Fruit fly (Drosophila melanogaster) whole organism, prepupa: ENCODE results near the gene CG2310.

Source experiments
- Blimp-1 ChIP-seq: fragments of 200-800 bp; sonication (Bioruptor generic); optimal IDR thresholded peaks from 3 replicates; lab custom pipeline; 2017; ENCODE audit warnings: missing biosample characterization, missing genetic modification characterization, mild to moderate bottlenecking, moderate library complexity, missing genetic modification reagents
- CG10631 ChIP-seq: fragments of 200-800 bp; sonication (Bioruptor generic); optimal IDR thresholded peaks from 2 replicates; lab custom pipeline; 2016; ENCODE audit warnings: missing biosample characterization, missing genetic modification characterization
- CG10669 ChIP-seq: fragments of 200-800 bp; sonication (Bioruptor generic); optimal IDR thresholded peaks from 3 replicates; lab custom pipeline; 2018; ENCODE audit warnings: missing biosample characterization, mild to moderate bottlenecking, missing genetic modification characterization, moderate library complexity
- CG11294 ChIP-seq: fragments of 200-800 bp; sonication (Bioruptor generic); IDR thresholded peaks from 2 replicates; pipeline ENCODE4 v1.3.6; 2022; ENCODE audit warnings: missing biosample characterization, missing genetic modification characterization
- CG11762 ChIP-seq: fragments of 200-800 bp; sonication (Bioruptor generic); optimal IDR thresholded peaks from 3 replicates; lab custom pipeline; 2016; ENCODE audit warnings: missing biosample characterization, missing genetic modification characterization; ENCODE audit not compliant: insufficient read depth
- CG11902 ChIP-seq: fragments of 200-800 bp; sonication (Bioruptor generic); optimal IDR thresholded peaks from 3 replicates; lab custom pipeline; 2016; ENCODE audit warnings: missing biosample characterization, missing genetic modification characterization
- CG15336 ChIP-seq: fragments of 200-800 bp; sonication (Bioruptor generic); IDR thresholded peaks from 2 replicates; pipeline ENCODE4 v1.3.6; 2022; ENCODE audit warnings: missing biosample characterization, missing genetic modification characterization
- CG16779 ChIP-seq: fragments of 200-800 bp; sonication (Bioruptor generic); optimal IDR thresholded peaks from 3 replicates; lab custom pipeline; 2017; ENCODE audit warnings: missing biosample characterization, mild to moderate bottlenecking, missing genetic modification characterization
- CG31627 ChIP-seq: fragments of 200-800 bp; sonication (Bioruptor generic); optimal IDR thresholded peaks from 3 replicates; lab custom pipeline; 2016; ENCODE audit warnings: missing biosample characterization, missing genetic modification characterization
- CG32006 ChIP-seq: fragments of 200-800 bp; sonication (Bioruptor generic); optimal IDR thresholded peaks from 3 replicates; lab custom pipeline; 2017; ENCODE audit warnings: missing biosample characterization, mild to moderate bottlenecking, missing genetic modification characterization
- CG34406 ChIP-seq: fragments of 200-800 bp; sonication (Bioruptor generic); optimal IDR thresholded peaks from 3 replicates; lab custom pipeline; 2016; ENCODE audit warnings: missing biosample characterization, missing genetic modification characterization
- CG3919 ChIP-seq: fragments of 200-800 bp; sonication (Bioruptor generic); optimal IDR thresholded peaks from 3 replicates; lab custom pipeline; 2016; ENCODE audit warnings: missing biosample characterization, missing genetic modification characterization
- CG4318 ChIP-seq: fragments of 200-800 bp; sonication (Bioruptor generic); optimal IDR thresholded peaks from 3 replicates; lab custom pipeline; 2017; ENCODE audit warnings: missing biosample characterization, mild to moderate bottlenecking, missing genetic modification characterization
- CG6276 ChIP-seq: fragments of 200-800 bp; sonication (Bioruptor generic); optimal IDR thresholded peaks from 2 replicates; lab custom pipeline; 2017; ENCODE audit warnings: missing biosample characterization, mild to moderate bottlenecking, missing genetic modification characterization
- CG6792 ChIP-seq: fragments of 200-800 bp; sonication (Bioruptor generic); optimal IDR thresholded peaks from 3 replicates; lab custom pipeline; 2016; ENCODE audit warnings: missing biosample characterization, missing genetic modification characterization
- CG6808 ChIP-seq: fragments of 200-800 bp; sonication (Bioruptor generic); optimal IDR thresholded peaks from 3 replicates; lab custom pipeline; 2017; ENCODE audit warnings: missing biosample characterization, missing genetic modification characterization, mild to moderate bottlenecking, moderate library complexity, missing genetic modification reagents
- CG6854 ChIP-seq: fragments of 200-800 bp; sonication (Bioruptor generic); optimal IDR thresholded peaks from 2 replicates; lab custom pipeline; 2017; ENCODE audit warnings: missing biosample characterization, mild to moderate bottlenecking, missing genetic modification characterization
- CG7368 ChIP-seq: fragments of 200-800 bp; sonication (Bioruptor generic); optimal IDR thresholded peaks from 3 replicates; lab custom pipeline; 2016; ENCODE audit warnings: missing biosample characterization, missing genetic modification characterization
- CG8119 ChIP-seq: fragments of 200-800 bp; sonication (Bioruptor generic); IDR thresholded peaks from 3 replicates; pipeline ENCODE4 v1.3.6; 2022; ENCODE audit warnings: missing biosample characterization, missing genetic modification characterization
- CG8319 ChIP-seq: fragments of 200-800 bp; sonication (Bioruptor generic); optimal IDR thresholded peaks from 3 replicates; lab custom pipeline; 2016; ENCODE audit warnings: missing biosample characterization, missing genetic modification characterization
- CG8632 ChIP-seq: fragments of 200-800 bp; sonication (Bioruptor generic); optimal IDR thresholded peaks from 3 replicates; lab custom pipeline; 2016; ENCODE audit warnings: missing biosample characterization, missing genetic modification characterization
- Eip75B ChIP-seq: fragments of 200-800 bp; sonication (Bioruptor generic); optimal IDR thresholded peaks from 3 replicates; lab custom pipeline; 2016; ENCODE audit warnings: missing biosample characterization, missing genetic modification characterization
- Eip78C ChIP-seq: fragments of 200-800 bp; sonication (Bioruptor generic); peaks from one replicate; lab custom pipeline; 2016; ENCODE audit warnings: missing biosample characterization, missing genetic modification characterization
- Eip93F ChIP-seq: fragments of 200-800 bp; sonication (Bioruptor generic); optimal IDR thresholded peaks from 2 replicates; lab custom pipeline; 2016; ENCODE audit warnings: missing biosample characterization, mild to moderate bottlenecking, missing genetic modification characterization
- Ets21C ChIP-seq: fragments of 200-800 bp; sonication (Bioruptor generic); optimal IDR thresholded peaks from 3 replicates; lab custom pipeline; 2016; ENCODE audit warnings: missing biosample characterization, missing genetic modification characterization
- Ets96B ChIP-seq: fragments of 200-800 bp; optimal IDR thresholded peaks from 2 replicates; lab custom pipeline; 2019; ENCODE audit warnings: missing biosample characterization, mild to moderate bottlenecking, missing genetic modification characterization, moderate library complexity
- Gug ChIP-seq: fragments of 200-800 bp; sonication (Bioruptor generic); IDR thresholded peaks from 2 replicates; pipeline ENCODE4 v1.3.6; 2022; ENCODE audit warnings: missing biosample characterization, missing genetic modification characterization
- Hr38 ChIP-seq: sonication (Bioruptor generic); optimal IDR thresholded peaks from 2 replicates; lab custom pipeline; 2016; ENCODE audit warnings: missing biosample characterization, missing genetic modification characterization
- Hr39 ChIP-seq: fragments of 200-800 bp; sonication (Bioruptor generic); optimal IDR thresholded peaks from 2 replicates; lab custom pipeline; 2016; ENCODE audit warnings: missing biosample characterization, missing genetic modification characterization
- Hr4 ChIP-seq: fragments of 200-800 bp; sonication (Bioruptor generic); optimal IDR thresholded peaks from 3 replicates; lab custom pipeline; 2016; ENCODE audit warnings: missing biosample characterization, missing genetic modification characterization
- Lpt ChIP-seq: fragments of 200-800 bp; sonication (Bioruptor generic); optimal IDR thresholded peaks from 3 replicates; lab custom pipeline; 2016; ENCODE audit warnings: missing biosample characterization, missing genetic modification characterization
- Met ChIP-seq: fragments of 200-800 bp; sonication (Bioruptor generic); optimal IDR thresholded peaks from 3 replicates; lab custom pipeline; 2016; ENCODE audit warnings: missing biosample characterization, missing genetic modification characterization
- OdsH ChIP-seq: fragments of 200-800 bp; sonication (Bioruptor generic); optimal IDR thresholded peaks from 3 replicates; lab custom pipeline; 2016; ENCODE audit warnings: missing biosample characterization, missing genetic modification characterization
- Smox ChIP-seq: fragments of 200-800 bp; sonication (Bioruptor generic); optimal IDR thresholded peaks from 3 replicates; lab custom pipeline; 2016; ENCODE audit warnings: missing biosample characterization, missing genetic modification characterization
- Sox14 ChIP-seq: fragments of 200-800 bp; sonication (Bioruptor generic); optimal IDR thresholded peaks from 3 replicates; lab custom pipeline; 2016; ENCODE audit warnings: missing biosample characterization, missing genetic modification characterization
- achi ChIP-seq: fragments of 200-800 bp; sonication (Bioruptor generic); optimal IDR thresholded peaks from 3 replicates; lab custom pipeline; 2016; ENCODE audit warnings: missing biosample characterization, missing genetic modification characterization
- cyc ChIP-seq: fragments of 200-800 bp; sonication (Bioruptor generic); optimal IDR thresholded peaks from 3 replicates; lab custom pipeline; 2016; ENCODE audit warnings: missing biosample characterization, missing genetic modification characterization
- eg ChIP-seq: fragments of 200-800 bp; sonication (Bioruptor generic); IDR thresholded peaks from 3 replicates; pipeline ENCODE4 v1.3.6; 2022; ENCODE audit warnings: missing biosample characterization, missing genetic modification characterization
- esn ChIP-seq: fragments of 200-800 bp; sonication (Bioruptor generic); optimal IDR thresholded peaks from 2 replicates; lab custom pipeline; 2016; ENCODE audit warnings: missing biosample characterization, mild to moderate bottlenecking, missing genetic modification characterization, moderate library complexity
- fd59A ChIP-seq: fragments of 200-800 bp; sonication (Bioruptor generic); optimal IDR thresholded peaks from 2 replicates; lab custom pipeline; 2017; ENCODE audit warnings: missing biosample characterization, mild to moderate bottlenecking, missing genetic modification characterization, missing genetic modification reagents
- fd85E ChIP-seq: fragments of 200-800 bp; sonication (Bioruptor generic); optimal IDR thresholded peaks from 3 replicates; lab custom pipeline; 2016; ENCODE audit warnings: missing biosample characterization, missing genetic modification characterization
- lz ChIP-seq: fragments of 200-800 bp; sonication (Bioruptor generic); optimal IDR thresholded peaks from 3 replicates; lab custom pipeline; 2016; ENCODE audit warnings: missing biosample characterization, missing genetic modification characterization
- pdm3 ChIP-seq: fragments of 200-800 bp; sonication (Bioruptor generic); optimal IDR thresholded peaks from 3 replicates; lab custom pipeline; 2016; ENCODE audit warnings: missing biosample characterization, missing genetic modification characterization
- spab ChIP-seq: fragments of 200-800 bp; sonication (Bioruptor generic); optimal IDR thresholded peaks from 2 replicates; lab custom pipeline; 2017; ENCODE audit warnings: missing biosample characterization, mild to moderate bottlenecking, missing genetic modification characterization, missing genetic modification reagents
- svp ChIP-seq: fragments of 200-800 bp; sonication (Bioruptor generic); peaks from one replicate; lab custom pipeline; 2016; ENCODE audit warnings: missing biosample characterization, missing genetic modification characterization
- vri ChIP-seq: fragments of 200-800 bp; sonication (Bioruptor generic); optimal IDR thresholded peaks from 3 replicates; lab custom pipeline; 2016; ENCODE audit warnings: missing biosample characterization, mild to moderate bottlenecking, missing genetic modification characterization

Gene CG2310

dm6 chr3R:29512306-29513044 lies 19.2 kb upstream of the CG2310 start:
- TF ChIP-seq CG15336, result 0 out of 2 replicates have a peak, but pooled peaks have one; percentile 24
- TF ChIP-seq fd59A (GFP tag; lab: Kevin White, UChicago), result no peak

dm6 chr3R:29511472-29511871 lies 18.2 kb upstream of the CG2310 start:
- TF ChIP-seq CG8119 (GFP tag; lab: Robert Waterston, UW) (no peak), fd59A (GFP tag; lab: Kevin White, UChicago) (no peak), cyc (GFP tag; lab: Kevin White, UChicago) (no peak), Sox14 (GFP tag; lab: Kevin White, UChicago) (no peak), CG11762 (no peak), lz (no peak)

- no peak for TF ChIP-seq CG3919 (GFP tag; lab: Kevin White, UChicago)
- TF ChIP-seq Hr4 (GFP tag; lab: Kevin White, UChicago), result peak; percentile 8
- no peak for TF ChIP-seq CG6808 (GFP tag; lab: Kevin White, UChicago)
- TF ChIP-seq CG4318 (GFP tag; lab: Kevin White, UChicago), result peak; percentile 13
- no peak for TF ChIP-seq Blimp-1 (GFP tag; lab: Kevin White, UChicago)
- TF ChIP-seq CG6276 (GFP tag; lab: Kevin White, UChicago), result peak; percentile 0
- no peak for TF ChIP-seq Ets21C (GFP tag; lab: Kevin White, UChicago)
- no peak for TF ChIP-seq CG11902 (GFP tag; lab: Kevin White, UChicago)
- TF ChIP-seq CG7368 (GFP tag; lab: Kevin White, UChicago), result no peak
- TF ChIP-seq CG11294 (GFP tag; lab: Robert Waterston, UW), result no peak
- TF ChIP-seq CG34406 (GFP tag; lab: Kevin White, UChicago), result no peak
- TF ChIP-seq cyc (GFP tag; lab: Kevin White, UChicago), result no peak
- TF ChIP-seq lz, result no peak
- TF ChIP-seq Eip93F (GFP tag; lab: Kevin White, UChicago), result no peak
- no peak for TF ChIP-seq pdm3
- no peak for TF ChIP-seq CG15336
- no peak for TF ChIP-seq fd85E (GFP tag; lab: Kevin White, UChicago)
- no peak for TF ChIP-seq Met (GFP tag; lab: Kevin White, UChicago)
- TF ChIP-seq CG10669 (GFP tag; lab: Kevin White, UChicago), result no peak
- TF ChIP-seq CG32006 (GFP tag; lab: Kevin White, UChicago), result peak; percentile 69
- peak; percentile 40 for TF ChIP-seq svp (GFP tag; lab: Kevin White, UChicago)
- no peak for TF ChIP-seq CG8119 (GFP tag; lab: Robert Waterston, UW)
- TF ChIP-seq achi (GFP tag; lab: Kevin White, UChicago), result no peak
- no peak for TF ChIP-seq eg (GFP tag; lab: Robert Waterston, UW)
- no peak for TF ChIP-seq Ets96B (tag; lab: Kevin White, UChicago)
- TF ChIP-seq Smox (GFP tag; lab: Kevin White, UChicago), result no peak
- TF ChIP-seq CG6854 (GFP tag; lab: Kevin White, UChicago), result no peak
- TF ChIP-seq Hr39 (GFP tag; lab: Kevin White, UChicago), result no peak
- TF ChIP-seq spab, result no peak
- TF ChIP-seq CG10631 (GFP tag; lab: Kevin White, UChicago), result no peak
- no peak for TF ChIP-seq esn
- no peak for TF ChIP-seq Gug (GFP tag; lab: Robert Waterston, UW)
- no peak for TF ChIP-seq CG31627 (GFP tag; lab: Kevin White, UChicago)
- TF ChIP-seq CG6792 (GFP tag; lab: Kevin White, UChicago), result no peak
- TF ChIP-seq CG11762, result no peak
- TF ChIP-seq Lpt (GFP tag; lab: Kevin White, UChicago), result no peak
- TF ChIP-seq vri, result no peak
- no peak for TF ChIP-seq CG8319
- no peak for TF ChIP-seq Eip75B (GFP tag; lab: Kevin White, UChicago)
- no peak for TF ChIP-seq Hr38 (GFP tag; lab: Kevin White, UChicago)
- TF ChIP-seq CG16779, result no peak
- no peak for TF ChIP-seq OdsH (GFP tag; lab: Kevin White, UChicago)
- TF ChIP-seq CG8632 (GFP tag; lab: Kevin White, UChicago), result no peak
- peak; percentile 54 for TF ChIP-seq Eip78C (GFP tag; lab: Kevin White, UChicago)
Observed at dm6 chr3R:29508551-29509266, 15.4 kb upstream of the CG2310 start.
